Worm (Caenorhabditis elegans) whole organism, L4 larva: ENCODE data around the gene W02A2.12.
A peak's percentile ranks its signal among the peaks of the same experiment; 100 is the strongest.

Experiments used
- D1046.2 ChIP-seq: fragments of 200-800 bp; sonication (Bioruptor generic); IDR thresholded peaks from 2 replicates; pipeline ENCODE4 v1.3.6; 2022; ENCODE audit warnings: missing genetic modification characterization, missing compliant biosample characterization
- F10B5.3 ChIP-seq: sonication (generic microtip); optimal IDR thresholded peaks from 2 replicates; lab custom pipeline; 2016; ENCODE audit warnings: mild to moderate bottlenecking, missing genetic modification characterization, missing compliant biosample characterization
- F26F4.8 ChIP-seq: fragments of 200-800 bp; sonication (Bioruptor generic); conservative IDR thresholded peaks from 2 replicates; pipeline ENCODE4 v1.3.6; 2022; ENCODE audit warnings: missing genetic modification characterization, missing compliant biosample characterization
- F37D6.2 ChIP-seq: sonication (generic microtip); optimal IDR thresholded peaks from 2 replicates; lab custom pipeline; 2016; ENCODE audit warnings: mild to moderate bottlenecking, missing genetic modification characterization, missing compliant biosample characterization
- T20F7.1 ChIP-seq: fragments of 200-800 bp; sonication (Bioruptor generic); optimal IDR thresholded peaks from 2 replicates; lab custom pipeline; 2018; ENCODE audit warnings: mild to moderate bottlenecking, missing genetic modification characterization, missing compliant biosample characterization
- Y48G9A.11 ChIP-seq: fragments of 200-800 bp; sonication (Bioruptor generic); IDR thresholded peaks from 2 replicates; pipeline ENCODE4 v1.3.6; 2022; ENCODE audit warnings: missing genetic modification reagents, missing genetic modification characterization, missing compliant biosample characterization
- Y5F2A.4 ChIP-seq: fragments of 200-800 bp; sonication (Bioruptor generic); optimal IDR thresholded peaks from 2 replicates; lab custom pipeline; 2018; ENCODE audit warnings: mild to moderate bottlenecking, missing genetic modification characterization, missing compliant biosample characterization
- Y75B8A.6 ChIP-seq: fragments of 200-800 bp; sonication (Bioruptor generic); IDR thresholded peaks from 2 replicates; pipeline ENCODE4 v1.3.6; 2022; ENCODE audit warnings: missing genetic modification reagents, missing genetic modification characterization, missing compliant biosample characterization
- ama-1 ChIP-seq: fragments of 150-350 bp; optimal IDR thresholded peaks from 2 replicates; lab custom pipeline; 2014; ENCODE audit warnings: inconsistent platforms, mixed read lengths
- arid-1 ChIP-seq: fragments of 200-800 bp; sonication (Bioruptor generic); conservative IDR thresholded peaks from 2 replicates; pipeline ENCODE4 v1.3.6; 2022; ENCODE audit warnings: missing genetic modification reagents, missing genetic modification characterization, missing compliant biosample characterization
- ceh-28 ChIP-seq: fragments of 150-350 bp; optimal IDR thresholded peaks from 2 replicates; lab custom pipeline; 2014; ENCODE audit warnings: missing biosample characterization, missing genetic modification reagents, missing genetic modification characterization
- ceh-62 ChIP-seq: sonication (generic microtip); optimal IDR thresholded peaks from 2 replicates; lab custom pipeline; 2017; ENCODE audit warnings: missing biosample characterization, missing genetic modification characterization
- ceh-82 ChIP-seq: sonication (generic microtip); optimal IDR thresholded peaks from 2 replicates; lab custom pipeline; 2017; ENCODE audit warnings: missing biosample characterization, missing genetic modification characterization
- cey-2 ChIP-seq: sonication (generic microtip); optimal IDR thresholded peaks from 3 replicates; lab custom pipeline; 2017; ENCODE audit warnings: missing genetic modification characterization, mild to moderate bottlenecking, missing compliant biosample characterization, antibody characterized with exemption, borderline replicate concordance; ENCODE audit not compliant: insufficient read depth
- daf-12 ChIP-seq: fragments of 150-350 bp; optimal IDR thresholded peaks from 2 replicates; lab custom pipeline; 2014; ENCODE audit warnings: missing biosample characterization, missing genetic modification reagents, missing genetic modification characterization
- daf-16 ChIP-seq, 3 experiments: sonication (generic microtip); optimal IDR thresholded peaks; 2 replicates each; lab custom pipeline; 2016 to 2017; ENCODE audit warnings: missing genetic modification characterization in 3 of 3, missing genetic modification reagents in 3 of 3, mild to moderate bottlenecking in 2 of 3, missing compliant biosample characterization in 2 of 3, missing biosample characterization in 1 of 3, moderate library complexity in 1 of 3
- dmd-6 ChIP-seq: fragments of 200-800 bp; sonication (Bioruptor generic); IDR thresholded peaks from 2 replicates; pipeline ENCODE4 v1.3.6; 2022; ENCODE audit warnings: missing genetic modification reagents, missing genetic modification characterization, missing compliant biosample characterization
- dmd-8 ChIP-seq: fragments of 200-800 bp; sonication (Bioruptor generic); IDR thresholded peaks from 2 replicates; pipeline ENCODE4 v1.3.6; 2022; ENCODE audit warnings: missing genetic modification characterization, missing compliant biosample characterization
- dve-1 ChIP-seq: sonication (generic microtip); optimal IDR thresholded peaks from 2 replicates; lab custom pipeline; 2017; ENCODE audit warnings: antibody characterized with exemption, mild to moderate bottlenecking, missing genetic modification characterization, missing compliant biosample characterization; ENCODE audit not compliant: insufficient read depth
- egl-27 ChIP-seq: sonication (generic microtip); optimal IDR thresholded peaks from 3 replicates; lab custom pipeline; 2017; ENCODE audit warnings: missing biosample characterization, missing genetic modification reagents, missing genetic modification characterization
- egl-43 ChIP-seq: fragments of 200-800 bp; sonication (Bioruptor generic); IDR thresholded peaks from 2 replicates; pipeline ENCODE4 v1.3.6; 2022; ENCODE audit warnings: missing genetic modification reagents, missing genetic modification characterization, missing compliant biosample characterization
- hif-1 ChIP-seq, 2 experiments: sonication (generic microtip); optimal IDR thresholded peaks; 2 replicates each; lab custom pipeline; 2016 to 2017; ENCODE audit warnings: missing compliant biosample characterization in 2 of 2, missing genetic modification characterization in 2 of 2, missing genetic modification reagents in 2 of 2, missing genotype in 2 of 2, mild to moderate bottlenecking in 1 of 2
- hlh-30 ChIP-seq: sonication (generic microtip); optimal IDR thresholded peaks from 2 replicates; lab custom pipeline; 2017; ENCODE audit warnings: antibody characterized with exemption, mild to moderate bottlenecking, missing genetic modification characterization, missing compliant biosample characterization; ENCODE audit not compliant: insufficient read depth
- hmg-1.1 ChIP-seq: fragments of 200-800 bp; sonication (Bioruptor generic); IDR thresholded peaks from 2 replicates; pipeline ENCODE4 v1.3.6; 2022; ENCODE audit warnings: missing genetic modification reagents, missing genetic modification characterization, missing compliant biosample characterization
- lin-1 ChIP-seq: fragments of 200-800 bp; sonication (Bioruptor generic); IDR thresholded peaks from 2 replicates; pipeline ENCODE4 v1.3.6; 2022; ENCODE audit warnings: missing genetic modification reagents, missing genetic modification characterization, missing compliant biosample characterization
- lin-13 ChIP-seq: fragments of 150-350 bp; optimal IDR thresholded peaks from 2 replicates; lab custom pipeline; 2014; ENCODE audit warnings: missing biosample characterization, missing genetic modification reagents, missing genetic modification characterization
- lin-29 ChIP-seq: fragments of 200-800 bp; sonication (Bioruptor generic); IDR thresholded peaks from 2 replicates; pipeline ENCODE4 v1.3.6; 2022; ENCODE audit warnings: missing genetic modification reagents, missing genetic modification characterization, missing compliant biosample characterization
- lin-38 ChIP-seq: fragments of 200-800 bp; sonication (Bioruptor generic); IDR thresholded peaks from 2 replicates; pipeline ENCODE4 v1.3.6; 2022; ENCODE audit warnings: missing genetic modification reagents, missing genetic modification characterization, missing compliant biosample characterization
- lin-39 ChIP-seq: fragments of 150-350 bp; optimal IDR thresholded peaks from 2 replicates; lab custom pipeline; 2014; ENCODE audit warnings: missing biosample characterization, missing genetic modification reagents, missing genetic modification characterization
- lsy-2 ChIP-seq, 2 experiments: fragments of 150-350 bp in 1 of 2; sonication (generic microtip) in 1 of 2; optimal IDR thresholded peaks; 2 replicates each; lab custom pipeline; 2014 to 2017; ENCODE audit warnings: missing biosample characterization in 2 of 2, missing genetic modification characterization in 2 of 2
- nhr-10 ChIP-seq: fragments of 150-350 bp; optimal IDR thresholded peaks from 2 replicates; lab custom pipeline; 2014; ENCODE audit warnings: missing biosample characterization, missing genetic modification characterization
- nhr-102 ChIP-seq: sonication (generic microtip); optimal IDR thresholded peaks from 2 replicates; lab custom pipeline; 2016; ENCODE audit warnings: mild to moderate bottlenecking, missing genetic modification characterization, moderate library complexity, missing compliant biosample characterization
- nhr-25 ChIP-seq: sonication (generic microtip); optimal IDR thresholded peaks from 2 replicates; lab custom pipeline; 2017; ENCODE audit warnings: missing genetic modification characterization, mild to moderate bottlenecking, missing compliant biosample characterization, antibody characterized with exemption, moderate library complexity, borderline replicate concordance; ENCODE audit not compliant: insufficient read depth
- nhr-41 ChIP-seq: fragments of 200-800 bp; sonication (Bioruptor generic); IDR thresholded peaks from 2 replicates; pipeline ENCODE4 v1.3.6; 2022; ENCODE audit warnings: missing genetic modification reagents, missing genetic modification characterization, missing compliant biosample characterization
- nhr-6 ChIP-seq: fragments of 150-350 bp; optimal IDR thresholded peaks from 2 replicates; lab custom pipeline; 2014; ENCODE audit warnings: missing biosample characterization, missing genetic modification characterization
- php-3 ChIP-seq: fragments of 200-800 bp; sonication (Bioruptor generic); IDR thresholded peaks from 2 replicates; pipeline ENCODE4 v1.3.6; 2022; ENCODE audit warnings: missing genetic modification reagents, missing genetic modification characterization, missing compliant biosample characterization
- sdz-12 ChIP-seq: fragments of 200-800 bp; sonication (Bioruptor generic); optimal IDR thresholded peaks from 2 replicates; lab custom pipeline; 2018; ENCODE audit warnings: mild to moderate bottlenecking, missing genetic modification characterization, missing compliant biosample characterization
- skn-1 ChIP-seq: fragments of 150-350 bp; optimal IDR thresholded peaks from 2 replicates; lab custom pipeline; 2014; ENCODE audit warnings: missing biosample characterization, missing genetic modification characterization
- snpc-4 ChIP-seq: fragments of 150-350 bp; optimal IDR thresholded peaks from 2 replicates; lab custom pipeline; 2014; ENCODE audit warnings: missing biosample characterization, missing genetic modification characterization
- unc-130 ChIP-seq: sonication (generic microtip); optimal IDR thresholded peaks from 2 replicates; lab custom pipeline; 2016; ENCODE audit warnings: missing genetic modification reagents, missing genetic modification characterization, missing compliant biosample characterization
- vab-7 ChIP-seq: fragments of 200-800 bp; sonication (Bioruptor generic); IDR thresholded peaks from 2 replicates; pipeline ENCODE4 v1.3.6; 2022; ENCODE audit warnings: missing genetic modification reagents, missing genetic modification characterization, missing compliant biosample characterization
- zag-1 ChIP-seq: fragments of 150-350 bp; optimal IDR thresholded peaks from 2 replicates; lab custom pipeline; 2014; ENCODE audit warnings: missing biosample characterization, missing genetic modification characterization
- ztf-11 ChIP-seq: fragments of 150-350 bp; optimal IDR thresholded peaks from 2 replicates; lab custom pipeline; 2014; ENCODE audit warnings: missing biosample characterization, missing genetic modification characterization
- ztf-7 ChIP-seq: fragments of 150-350 bp; optimal IDR thresholded peaks from 2 replicates; lab custom pipeline; 2014; ENCODE audit warnings: missing biosample characterization, missing genetic modification characterization

The W02A2.12 gene

DNA sequence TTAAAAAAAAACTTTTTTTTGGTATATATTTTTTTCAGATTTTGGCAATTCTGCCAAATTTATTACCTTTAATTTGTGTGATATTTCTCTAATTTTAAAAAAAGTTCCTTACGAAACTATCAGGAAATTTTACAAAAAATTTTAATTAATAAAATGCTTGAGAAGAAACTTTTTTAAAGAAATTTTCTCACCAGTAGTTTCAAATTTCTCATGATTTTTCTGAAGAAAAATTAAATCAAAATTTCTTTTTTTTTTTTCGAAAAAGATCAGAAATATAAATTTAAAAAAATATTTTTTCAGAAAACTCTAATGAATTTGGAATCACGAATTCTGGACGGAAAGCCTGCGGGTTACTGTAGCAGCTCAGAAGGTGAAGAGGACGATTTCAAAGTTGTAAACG lies 29.1 kb upstream of the W02A2.12 start, which contains the start of gene mau-8:
Gene mau-8, plus strand, starts transcription at position 301 of the 400 bp plus-strand sequence.
- TF ChIP-seq lsy-2 (tag; optimal IDR thresholded peaks at IDR 0.05; lab: Kevin White, UChicago) (no peak), daf-16 (GFP tag; optimal IDR thresholded peaks at IDR 0.05; lab: Kevin White, UChicago) (no peak), daf-16 (tag; optimal IDR thresholded peaks at IDR 0.05; lab: Kevin White, UChicago) (no peak), lin-1 (GFP tag; lab: Robert Waterston, UW) (no peak), F26F4.8 (GFP tag; lab: Robert Waterston, UW) (no peak), snpc-4 (no peak), nhr-41 (GFP tag; lab: Robert Waterston, UW) (no peak), ama-1 (lab: Kevin White, UChicago) (no peak), lin-39 (tag; lab: Kevin White, UChicago) (no peak), dmd-6 (GFP tag; lab: Robert Waterston, UW) (no peak), F37D6.2 (tag; lab: Kevin White, UChicago) (no peak), dmd-8 (GFP tag; lab: Robert Waterston, UW) (no peak), ceh-82 (no peak), ceh-28 (tag; lab: Kevin White, UChicago) (no peak), lin-29 (GFP tag; lab: Robert Waterston, UW) (no peak), hmg-1.1 (GFP tag; lab: Robert Waterston, UW) (no peak), daf-12 (no peak), arid-1 (no peak), T20F7.1 (GFP tag; lab: Kevin White, UChicago) (no peak), unc-130 (GFP tag; lab: Kevin White, UChicago) (no peak)
- TF ChIP-seq, all 104 proteins: peak for 0

DNA sequence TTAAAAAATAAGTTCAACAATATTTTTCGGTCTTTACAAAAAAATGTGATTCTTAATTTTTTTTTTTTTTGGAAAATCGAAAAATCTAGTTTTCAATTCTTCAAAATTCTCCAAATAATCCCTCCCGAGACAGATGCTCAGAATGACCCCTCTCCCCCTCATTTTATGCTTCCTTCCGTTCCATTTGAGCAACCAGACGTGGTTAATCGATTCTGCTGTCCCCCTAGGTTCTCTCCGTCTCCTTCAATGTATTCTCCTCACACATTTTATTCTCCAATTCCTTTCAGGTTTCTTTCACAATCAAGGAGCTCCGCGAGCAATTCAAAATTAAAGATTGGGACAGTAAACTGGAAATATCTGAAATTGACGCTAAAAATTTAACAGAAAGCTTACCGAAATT lies 26.3 kb upstream of the W02A2.12 start:
- TF ChIP-seq vab-7 (GFP tag; lab: Robert Waterston, UW) (no peak), dve-1 (tag; lab: Kevin White, UChicago) (no peak), php-3 (GFP tag; lab: Robert Waterston, UW) (no peak), cey-2 (tag; lab: Kevin White, UChicago) (no peak), lin-13 (GFP tag; lab: Kevin White, UChicago) (no peak), sdz-12 (GFP tag; lab: Kevin White, UChicago) (no peak), Y75B8A.6 (GFP tag; lab: Robert Waterston, UW) (no peak), Y48G9A.11 (no peak), egl-27 (tag; lab: Kevin White, UChicago) (no peak), dmd-8 (GFP tag; lab: Robert Waterston, UW) (no peak)
- TF ChIP-seq, all 104 proteins: peak for 0

DNA sequence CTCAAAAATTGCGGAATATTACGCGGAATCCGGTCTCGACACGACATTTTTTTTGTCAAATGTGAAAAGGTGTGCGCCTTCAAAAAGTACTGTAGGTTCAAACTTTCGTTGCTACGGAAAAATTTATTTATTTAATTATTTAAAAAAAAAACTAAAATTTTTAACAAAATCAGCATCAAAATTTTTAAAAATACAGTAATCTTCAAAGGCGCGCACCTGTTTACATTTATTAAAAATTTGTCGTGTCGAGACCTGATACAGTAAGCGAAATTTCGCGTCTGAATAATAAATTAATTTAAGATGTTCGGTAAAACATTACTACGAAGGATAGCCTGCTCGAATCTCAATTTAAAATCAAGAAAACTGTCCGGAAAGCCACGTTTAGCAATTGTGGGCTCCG lies 23.1 kb upstream of the W02A2.12 start, which contains the start of gene Y62E10A.6:
Gene Y62E10A.6, plus strand, starts transcription at position 301 of the 400 bp plus-strand sequence.
- TF ChIP-seq F10B5.3 (tag; lab: Kevin White, UChicago) (no peak), nhr-25 (tag; lab: Kevin White, UChicago) (no peak), F26F4.8 (GFP tag; lab: Robert Waterston, UW) (no peak), Y48G9A.11 (0 out of 2 replicates have a peak, but pooled peaks have one; percentile 20), lin-38 (0 out of 2 replicates have a peak, but pooled peaks have one; percentile 13), ceh-62 (tag; lab: Kevin White, UChicago) (no peak), zag-1 (tag; lab: Kevin White, UChicago) (no peak)

DNA sequence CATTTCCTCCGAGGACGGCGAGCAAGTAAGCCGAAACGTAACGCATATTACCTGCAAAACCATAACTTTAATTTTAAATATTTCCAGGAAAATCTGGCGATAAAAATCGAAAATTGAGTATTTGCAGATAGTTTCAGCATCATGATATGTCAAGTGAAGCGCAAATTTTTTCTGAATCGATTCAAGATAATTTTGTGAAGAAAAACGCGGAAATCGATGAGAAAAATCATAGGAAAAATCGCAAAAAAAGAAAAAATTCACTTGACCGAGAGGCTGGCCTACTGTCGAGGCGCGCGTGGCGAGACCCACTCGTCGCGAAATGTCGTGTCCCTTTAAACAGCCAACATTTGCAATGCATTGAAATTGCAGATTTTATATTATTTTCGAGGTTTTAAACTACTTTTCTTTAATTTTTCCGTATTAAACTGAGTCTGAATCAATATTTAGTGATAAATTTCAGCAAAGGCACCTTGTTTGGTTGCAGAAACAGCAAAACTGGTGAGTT lies 21.7 kb upstream of the W02A2.12 start, which contains the start of the genes rla-2, popl-7 and Y62E10A.24:
Gene rla-2, minus strand, starts transcription at position 51 of the 505 bp plus-strand sequence.
Gene popl-7, plus strand, starts transcription at position 455 of the 505 bp plus-strand sequence.
Gene Y62E10A.24, plus strand, starts transcription at position 476 of the 505 bp plus-strand sequence.
- TF ChIP-seq F26F4.8 (GFP tag; lab: Robert Waterston, UW) (no peak), hlh-30 (tag; lab: Kevin White, UChicago) (peak; percentile 28), nhr-102 (tag; lab: Kevin White, UChicago) (no peak), nhr-6 (tag; lab: Kevin White, UChicago) (no peak), hif-1 (tag; optimal IDR thresholded peaks at IDR 0.05; lab: Kevin White, UChicago) (no peak), nhr-10 (tag; lab: Kevin White, UChicago) (no peak), egl-43 (no peak), skn-1 (tag; lab: Kevin White, UChicago) (no peak), D1046.2 (GFP tag; lab: Robert Waterston, UW) (no peak), ztf-11 (tag; lab: Kevin White, UChicago) (no peak), cey-2 (tag; lab: Kevin White, UChicago) (no peak), nhr-41 (GFP tag; lab: Robert Waterston, UW) (no peak), Y5F2A.4 (GFP tag; lab: Kevin White, UChicago) (no peak), php-3 (GFP tag; lab: Robert Waterston, UW) (no peak), F10B5.3 (tag; lab: Kevin White, UChicago) (no peak), lin-1 (GFP tag; lab: Robert Waterston, UW) (no peak), ztf-7 (tag; lab: Kevin White, UChicago) (peak; percentile 40)
